Fruit fly (Drosophila melanogaster): Measurements from ENCODE around the gene Jig.
A peak's percentile ranks its signal among the peaks of the same experiment; 100 is the strongest.

Jig gene

dm6 chr3R:14565065-14565977 lies 4.6 kb downstream of the Jig start, which contains the start of gene CG14852:
TSS of gene CG14852 (plus strand) at chr3R:14565927.
- TF ChIP-seq CG17801 (GFP tag; optimal IDR thresholded peaks at IDR 0.05; ENCODE audit: partially characterized antibody): no peak

DNA sequence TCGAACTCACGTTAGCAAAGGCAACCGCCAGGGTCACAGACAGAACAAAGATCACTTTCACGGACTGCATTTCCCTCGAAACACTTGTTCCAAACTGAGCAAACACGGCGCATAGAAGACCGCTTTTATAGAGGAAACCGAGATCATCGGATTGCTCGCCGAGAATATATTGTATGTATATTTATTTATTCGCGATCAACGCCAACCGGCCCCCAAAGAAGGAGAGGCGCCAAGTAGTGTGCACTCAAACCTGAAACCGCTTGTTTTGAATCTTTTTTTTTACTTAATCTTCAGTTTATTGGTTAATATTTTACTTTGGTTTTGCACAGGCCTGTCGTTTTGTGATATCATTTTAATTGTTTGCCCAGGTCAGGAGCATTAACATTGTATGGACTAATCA lies 6.6 kb downstream of the Jig start, which contains the start of gene CG31313:
TSS of gene CG31313 (minus strand) at position 101 of the 400 bp plus-strand sequence.
- TF ChIP-seq CG17801 (GFP tag; optimal IDR thresholded peaks at IDR 0.05; ENCODE audit: partially characterized antibody): no peak

dm6 chr3R:14567796-14568195 lies 7.1 kb downstream of the Jig start:
- TF ChIP-seq CG17801 (GFP tag; optimal IDR thresholded peaks at IDR 0.05; ENCODE audit: partially characterized antibody): no peak

dm6 chr3R:14568501-14569137 lies 7.9 kb downstream of the Jig start, which contains the start of gene CG8066:
TSS of gene CG8066 (minus strand) at chr3R:14568847.
- TF ChIP-seq CG17801 (GFP tag; optimal IDR thresholded peaks at IDR 0.05; ENCODE audit: partially characterized antibody): peak; percentile 25

DNA sequence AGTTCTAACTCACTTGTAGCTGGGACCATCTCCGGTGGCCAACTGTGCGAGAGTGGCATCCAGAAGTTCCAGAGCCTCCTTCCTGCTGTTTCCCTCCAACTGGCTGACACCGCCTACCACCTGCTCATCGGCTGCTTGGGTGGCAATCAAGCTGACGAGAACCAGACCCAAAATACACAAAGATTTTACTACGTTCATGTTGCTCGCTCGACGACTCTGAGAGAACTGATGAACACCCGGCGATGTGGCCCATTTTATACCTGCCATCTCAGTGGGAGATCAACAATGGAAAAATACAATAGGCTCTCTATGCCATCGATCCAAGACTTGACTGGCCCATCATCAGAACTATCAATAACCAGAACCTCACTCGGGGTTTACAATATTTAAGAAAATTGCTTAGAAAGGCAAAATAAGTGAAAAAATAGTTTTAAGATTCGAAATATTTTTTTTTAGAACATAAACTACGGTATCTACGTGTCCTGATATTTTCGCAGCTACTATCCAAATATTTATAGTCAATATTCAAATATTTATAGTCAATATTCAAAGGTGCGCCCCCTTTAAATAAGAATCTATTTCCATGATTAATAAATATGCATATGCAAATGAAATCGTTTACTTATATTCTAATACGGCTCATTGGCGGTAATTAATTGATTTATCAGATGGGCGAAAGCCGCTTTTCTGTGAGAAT lies 8.8 kb downstream of the Jig start, which contains the start of gene Cys:
TSS of gene Cys (minus strand) at position 234 of the 697 bp plus-strand sequence.
- no peak for TF ChIP-seq CG17801 (GFP tag; optimal IDR thresholded peaks at IDR 0.05; ENCODE audit: partially characterized antibody)

DNA sequence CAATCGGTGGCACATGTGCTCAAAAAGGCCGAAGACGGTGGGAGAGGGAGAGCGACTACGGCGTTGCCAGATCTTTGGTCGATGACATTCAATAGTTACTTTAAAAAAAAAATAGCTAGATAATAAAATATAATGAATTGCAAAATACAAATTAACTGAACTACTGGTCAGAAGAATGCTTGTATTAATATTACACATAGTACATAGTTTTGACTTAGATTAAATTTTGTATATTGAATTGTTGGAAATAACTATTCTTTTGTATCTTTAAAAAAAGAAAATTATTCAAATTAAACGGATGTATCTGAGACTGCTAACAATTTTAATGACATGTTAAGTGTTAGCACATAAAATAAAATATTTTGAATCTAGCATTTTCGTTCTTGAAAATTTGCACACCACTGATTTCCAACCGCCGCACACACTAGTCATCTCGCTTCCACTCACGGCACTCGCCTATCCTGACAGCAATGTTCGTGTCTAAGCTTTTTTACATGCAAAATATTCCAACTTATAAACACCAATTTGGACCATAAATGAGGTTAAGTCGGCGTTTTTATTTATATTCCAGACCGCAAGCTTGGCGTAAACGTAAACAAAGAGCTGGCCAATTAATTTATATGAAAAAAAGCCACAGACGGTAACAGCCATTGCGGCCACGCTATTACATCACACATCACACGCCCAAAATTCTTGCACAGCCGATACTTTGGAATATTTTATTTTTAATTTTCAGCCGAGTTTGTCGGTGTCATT lies 14.4 kb downstream of the Jig start:
- peak; percentile 61 for TF ChIP-seq CG17801 (GFP tag; optimal IDR thresholded peaks at IDR 0.05; ENCODE audit: partially characterized antibody)

DNA sequence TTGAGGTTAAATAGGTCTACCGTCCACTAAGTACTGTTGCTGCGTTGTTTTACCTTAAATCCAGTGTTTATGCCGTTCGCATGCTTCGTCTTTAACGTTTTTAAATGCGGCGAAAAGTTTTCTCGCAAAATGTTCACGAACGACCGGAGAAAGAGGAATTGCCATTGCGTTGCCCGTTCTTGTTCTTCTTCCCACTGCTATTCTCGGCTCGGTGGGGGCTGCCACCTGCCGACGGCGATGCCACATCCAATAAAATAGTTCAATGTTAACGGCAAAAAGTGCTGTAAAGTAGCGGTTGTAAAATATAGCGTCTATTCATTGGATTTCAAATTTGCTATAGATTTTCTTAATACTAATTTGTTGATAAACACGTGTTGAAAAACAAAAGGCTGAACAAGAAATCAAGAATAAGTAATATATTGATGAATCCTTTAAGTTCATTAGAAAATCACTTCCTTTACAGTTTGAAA lies 15.0 kb downstream of the Jig start, which contains the start of gene CG7987:
TSS of gene CG7987 (minus strand) at position 170 of the 470 bp plus-strand sequence.
- no peak for TF ChIP-seq CG17801 (GFP tag; optimal IDR thresholded peaks at IDR 0.05; ENCODE audit: partially characterized antibody)

- TF ChIP-seq CG17801 (GFP tag; optimal IDR thresholded peaks at IDR 0.05; ENCODE audit: partially characterized antibody): no peak
Measured at dm6 chr3R:14576511-14576691, 15.7 kb downstream of the Jig start, which contains the start of gene CG44094. TSS of gene CG44094 (minus strand) at chr3R:14576611.

DNA sequence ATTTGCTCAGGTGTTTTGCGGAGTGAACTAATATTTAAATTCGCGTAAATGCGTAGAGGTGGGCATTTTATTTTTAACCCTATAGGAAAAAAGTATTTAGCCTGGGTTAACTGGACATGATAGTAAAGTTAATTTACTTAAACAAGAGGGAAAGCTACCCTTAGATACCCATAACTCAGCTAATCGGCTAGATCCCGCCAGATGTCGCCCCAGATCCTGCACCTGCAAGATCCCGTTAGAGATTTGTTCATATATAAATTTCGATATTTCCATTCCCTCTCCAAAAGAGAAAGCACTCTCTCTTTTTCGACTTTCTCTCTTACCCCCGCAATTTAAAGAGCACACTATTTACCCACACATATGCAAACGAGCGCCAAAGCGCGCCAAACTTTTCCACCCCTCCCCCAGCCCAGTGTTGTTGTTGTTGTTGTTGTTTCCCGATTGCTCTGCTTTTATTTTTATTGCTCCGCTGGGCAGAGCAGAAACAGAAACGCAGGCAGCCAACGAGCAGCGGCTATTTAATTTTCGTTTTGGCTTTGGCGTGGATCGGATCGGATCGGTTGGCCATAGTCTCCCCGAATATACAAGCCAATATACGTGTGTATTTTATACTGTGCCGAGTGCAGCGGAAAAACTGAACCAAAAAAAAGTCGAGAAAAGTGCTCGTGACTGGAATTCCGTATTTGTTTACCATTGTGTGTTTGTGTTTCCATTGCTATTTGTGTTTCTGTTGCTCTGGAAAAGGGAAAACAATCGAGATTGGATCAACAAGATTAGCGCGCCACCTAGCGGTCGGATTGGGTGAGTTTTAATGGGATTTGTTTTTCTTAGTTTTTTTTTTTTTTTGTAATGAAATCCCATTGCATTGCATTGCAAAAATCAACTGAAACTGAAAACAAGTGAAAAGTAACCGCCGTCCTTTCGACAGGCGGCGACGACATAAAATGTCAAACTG lies 16.2 kb downstream of the Jig start, which contains the start of gene stumps:
TSS of gene stumps (plus strand) at position 526 of the 955 bp plus-strand sequence.
- TF ChIP-seq CG17801 (GFP tag; optimal IDR thresholded peaks at IDR 0.05; ENCODE audit: partially characterized antibody): peak; percentile 70

DNA sequence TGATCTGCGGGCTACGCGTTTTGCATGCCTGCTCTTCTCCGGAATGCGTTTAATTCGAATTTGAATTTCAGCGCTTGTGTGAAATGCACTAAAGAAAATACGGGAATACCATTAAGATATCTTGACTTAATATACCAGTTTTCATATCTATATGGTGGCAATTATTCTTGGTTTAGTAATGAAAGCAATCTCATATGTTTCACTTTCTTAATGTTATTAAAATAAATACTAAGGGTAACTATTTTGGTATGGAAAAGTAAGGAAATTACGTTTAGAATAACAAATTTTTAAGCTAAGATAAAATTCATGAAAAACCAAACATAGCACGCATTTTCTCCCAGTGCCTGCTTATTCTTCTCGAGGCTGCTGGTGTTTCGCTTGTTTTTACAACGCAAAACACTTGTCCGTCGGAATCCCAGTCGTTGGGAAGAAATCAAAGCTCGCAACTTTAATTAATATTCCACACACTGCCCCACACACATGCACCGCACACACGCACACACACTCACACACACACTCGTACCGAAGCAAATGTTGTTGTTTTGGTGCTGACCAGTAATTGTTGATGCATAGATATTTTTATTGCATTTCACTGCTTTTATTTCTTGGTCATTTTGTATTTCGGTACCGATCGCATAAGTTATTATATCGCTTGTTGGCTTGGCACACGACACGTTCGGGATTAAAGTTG lies 17.2 kb downstream of the Jig start:
- TF ChIP-seq CG17801 (GFP tag; optimal IDR thresholded peaks at IDR 0.05; ENCODE audit: partially characterized antibody): no peak

DNA sequence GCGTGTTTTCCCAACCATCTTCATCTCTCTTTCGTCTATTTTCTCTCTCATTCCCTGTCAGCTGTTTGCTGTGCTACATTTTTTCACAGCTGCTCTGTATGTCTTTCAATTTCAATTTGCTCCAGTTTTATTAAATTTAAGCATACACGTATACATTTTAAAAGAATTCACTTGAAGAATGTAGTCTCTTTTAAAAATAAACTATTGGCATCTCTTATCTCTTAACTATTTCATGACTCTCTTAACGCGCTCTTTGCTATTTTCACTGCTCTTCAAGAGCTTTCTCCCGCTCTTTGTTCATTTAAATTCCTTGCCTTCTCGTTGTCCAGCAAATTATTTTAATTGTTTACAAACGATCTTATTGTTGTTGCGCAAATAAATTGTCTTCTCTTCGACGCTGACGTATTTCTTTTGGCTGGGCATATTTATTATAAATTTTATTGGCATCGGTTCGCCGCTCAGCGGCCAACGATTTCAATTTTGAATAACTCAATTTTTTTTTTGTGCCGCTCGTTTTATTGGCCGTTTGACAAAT lies 19.4 kb downstream of the Jig start:
- no peak for TF ChIP-seq CG17801 (GFP tag; optimal IDR thresholded peaks at IDR 0.05; ENCODE audit: partially characterized antibody)
